Fruit fly (Drosophila melanogaster) whole organism, adult: Measurements from ENCODE around the gene CG31220.

ENCODE experiments used
- CG11617 ChIP-seq: fragments of 200-800 bp; sonication (Bioruptor generic); optimal IDR thresholded peaks from 2 replicates; lab custom pipeline; 2017; ENCODE audit warnings: mild to moderate bottlenecking, missing biosample characterization, missing genetic modification reagents, missing genetic modification characterization
- CG14711 ChIP-seq: fragments of 200-800 bp; sonication (Bioruptor generic); optimal IDR thresholded peaks from 2 replicates; lab custom pipeline; 2018; ENCODE audit warnings: missing biosample characterization, mild to moderate bottlenecking, missing genetic modification characterization, moderate library complexity
- CG1620 ChIP-seq: fragments of 200-800 bp; sonication (Bioruptor generic); optimal IDR thresholded peaks from 2 replicates; lab custom pipeline; 2016; ENCODE audit warnings: missing biosample characterization, missing genetic modification characterization
- CG5204 ChIP-seq: fragments of 200-800 bp; sonication (Bioruptor generic); optimal IDR thresholded peaks from 2 replicates; lab custom pipeline; 2016; ENCODE audit warnings: missing biosample characterization, missing genetic modification characterization
- CG7101 ChIP-seq: fragments of 200-800 bp; sonication (Bioruptor generic); optimal IDR thresholded peaks from 2 replicates; lab custom pipeline; 2018; ENCODE audit warnings: missing biosample characterization, mild to moderate bottlenecking, missing genetic modification characterization, moderate library complexity
- Clk ChIP-seq: fragments of 200-800 bp; sonication (Bioruptor generic); optimal IDR thresholded peaks from 2 replicates; lab custom pipeline; 2017; ENCODE audit warnings: missing biosample characterization, missing genetic modification characterization
- Hr96 ChIP-seq: fragments of 200-800 bp; sonication (Bioruptor generic); optimal IDR thresholded peaks from 2 replicates; lab custom pipeline; 2016; ENCODE audit warnings: missing biosample characterization, missing genetic modification characterization
- Mnt ChIP-seq: fragments of 200-800 bp; sonication (Bioruptor generic); optimal IDR thresholded peaks from 2 replicates; lab custom pipeline; 2016; ENCODE audit warnings: missing biosample characterization, mild to moderate bottlenecking, missing genetic modification characterization
- bab1 ChIP-seq: fragments of 200-800 bp; sonication (Bioruptor generic); optimal IDR thresholded peaks from 3 replicates; lab custom pipeline; 2019; ENCODE audit warnings: missing biosample characterization, mild to moderate bottlenecking, missing genetic modification characterization, moderate library complexity
- cic ChIP-seq: fragments of 200-800 bp; sonication (Bioruptor generic); optimal IDR thresholded peaks from 2 replicates; lab custom pipeline; 2017; ENCODE audit warnings: missing biosample characterization, mild to moderate bottlenecking, missing genetic modification characterization, moderate library complexity
- cnc ChIP-seq, 2 experiments: fragments of >200 bp; optimal IDR thresholded peaks; 2 replicates each; lab custom pipeline; 2017
- kay ChIP-seq: fragments of 200-800 bp; sonication (Bioruptor generic); peaks from one replicate; lab custom pipeline; 2016; ENCODE audit warnings: missing biosample characterization, missing genetic modification characterization, borderline replicate concordance
- ovo ChIP-seq: fragments of 200-800 bp; sonication (Bioruptor generic); optimal IDR thresholded peaks from 2 replicates; lab custom pipeline; 2016; ENCODE audit warnings: missing biosample characterization, missing genetic modification characterization
- toe ChIP-seq: fragments of 200-800 bp; sonication (Bioruptor generic); optimal IDR thresholded peaks from 2 replicates; lab custom pipeline; 2016; ENCODE audit warnings: missing biosample characterization, missing genetic modification characterization

DNA sequence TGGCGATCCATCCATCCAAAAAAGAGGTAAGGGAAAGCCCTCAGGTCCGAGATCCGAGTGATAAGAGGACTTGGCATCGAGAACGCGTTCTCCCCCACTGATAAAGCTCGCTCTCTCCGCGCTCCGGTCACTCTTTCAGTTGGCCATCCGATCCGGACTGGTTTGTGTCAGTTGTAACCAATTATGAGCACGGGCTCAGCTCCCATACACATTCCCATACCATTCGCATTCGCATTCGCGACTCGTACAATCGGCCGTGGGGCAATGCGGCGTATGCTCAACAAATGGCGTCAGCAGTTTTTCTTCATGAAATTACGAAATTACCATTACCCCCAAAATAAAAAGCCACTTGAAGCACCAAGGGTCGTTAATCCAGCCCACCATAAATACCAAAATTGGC lies 23.8 kb upstream of the CG31220 start:
- no peak for TF ChIP-seq CG14711 (tag; lab: Kevin White, UChicago)
- TF ChIP-seq kay (GFP tag; lab: Kevin White, UChicago), result peak; percentile 75
- TF ChIP-seq toe, result no peak
- TF ChIP-seq bab1, result no peak
- no peak for TF ChIP-seq Clk (GFP tag; lab: Kevin White, UChicago)
- TF ChIP-seq CG7101, result no peak
- TF ChIP-seq CG11617 (GFP tag; lab: Kevin White, UChicago), result no peak
- no peak for TF ChIP-seq CG1620 (GFP tag; lab: Kevin White, UChicago)
- no peak for TF ChIP-seq ovo
- no peak for TF ChIP-seq CG5204
- TF ChIP-seq Mnt (GFP tag; lab: Kevin White, UChicago), result no peak
- no peak for TF ChIP-seq Hr96 (GFP tag; lab: Kevin White, UChicago)
- no peak for TF ChIP-seq cic (GFP tag; lab: Kevin White, UChicago)
- TF ChIP-seq cnc (optimal IDR thresholded peaks at IDR 0.05; lab: Kevin White, UChicago), result no peak
